Worm (Caenorhabditis elegans) whole organism, mixed stage, embryonic: ENCODE data around the gene nhr-131.

ENCODE experiments used
- M03D4.4 ChIP-seq: sonication (generic microtip); optimal IDR thresholded peaks from 2 replicates; lab custom pipeline; 2017; ENCODE audit warnings: mild to moderate bottlenecking, missing genetic modification characterization, missing compliant biosample characterization
- bed-3 ChIP-seq: fragments of 200-800 bp; sonication (Bioruptor generic); optimal IDR thresholded peaks from 3 replicates; lab custom pipeline; 2018; ENCODE audit warnings: mild to moderate bottlenecking, missing genetic modification characterization, moderate library complexity, missing compliant biosample characterization
- blmp-1 ChIP-seq: fragments of 150-350 bp; optimal IDR thresholded peaks from 2 replicates; lab custom pipeline; 2014; ENCODE audit warnings: missing biosample characterization, missing genetic modification characterization
- ceh-39 ChIP-seq: fragments of 150-350 bp; optimal IDR thresholded peaks from 2 replicates; lab custom pipeline; 2014; ENCODE audit warnings: missing biosample characterization, missing genetic modification characterization
- ceh-43 ChIP-seq: fragments of 200-800 bp; sonication (Bioruptor generic); optimal IDR thresholded peaks from 2 replicates; lab custom pipeline; 2018; ENCODE audit warnings: mild to moderate bottlenecking, missing genetic modification characterization, moderate library complexity, missing compliant biosample characterization
- ceh-83 ChIP-seq: fragments of 200-800 bp; sonication (Bioruptor generic); optimal IDR thresholded peaks from 2 replicates; lab custom pipeline; 2018; ENCODE audit warnings: mild to moderate bottlenecking, missing genetic modification characterization, missing compliant biosample characterization
- ces-1 ChIP-seq: fragments of 150-350 bp; optimal IDR thresholded peaks from 2 replicates; lab custom pipeline; 2014; ENCODE audit warnings: missing biosample characterization, missing genetic modification reagents, missing genetic modification characterization
- cnd-1 ChIP-seq: fragments of 200-800 bp; sonication (Bioruptor generic); optimal IDR thresholded peaks from 2 replicates; lab custom pipeline; 2018; ENCODE audit warnings: mild to moderate bottlenecking, missing genetic modification characterization, missing compliant biosample characterization
- drap-1 ChIP-seq: fragments of 200-800 bp; sonication (Bioruptor generic); optimal IDR thresholded peaks from 3 replicates; lab custom pipeline; 2018; ENCODE audit warnings: mild to moderate bottlenecking, missing genetic modification characterization, missing compliant biosample characterization
- elt-1 ChIP-seq: sonication (generic microtip); optimal IDR thresholded peaks from 2 replicates; lab custom pipeline; 2017; ENCODE audit warnings: missing genetic modification characterization, mild to moderate bottlenecking, missing compliant biosample characterization, antibody characterized with exemption, moderate library complexity, borderline replicate concordance; ENCODE audit not compliant: insufficient read depth
- elt-3 ChIP-seq: fragments of 150-350 bp; optimal IDR thresholded peaks from 2 replicates; lab custom pipeline; 2014; ENCODE audit warnings: missing biosample characterization, missing genetic modification characterization
- flh-1 ChIP-seq: fragments of 200-800 bp; sonication (Bioruptor generic); optimal IDR thresholded peaks from 2 replicates; lab custom pipeline; 2018; ENCODE audit warnings: mild to moderate bottlenecking, missing genetic modification characterization, moderate library complexity, missing compliant biosample characterization
- hlh-1 ChIP-seq: fragments of 150-350 bp; optimal IDR thresholded peaks from 2 replicates; lab custom pipeline; 2014; ENCODE audit warnings: missing biosample characterization, missing genetic modification reagents, missing genetic modification characterization
- lin-13 ChIP-seq: fragments of 150-350 bp; optimal IDR thresholded peaks from 2 replicates; lab custom pipeline; 2014; ENCODE audit warnings: missing biosample characterization, missing genetic modification characterization
- lin-32 ChIP-seq: fragments of 200-800 bp; sonication (Bioruptor generic); optimal IDR thresholded peaks from 2 replicates; lab custom pipeline; 2018; ENCODE audit warnings: mild to moderate bottlenecking, missing genetic modification characterization, missing compliant biosample characterization
- lsy-2 ChIP-seq: fragments of 150-350 bp; optimal IDR thresholded peaks from 2 replicates; lab custom pipeline; 2014; ENCODE audit warnings: missing biosample characterization, missing genetic modification characterization
- mep-1 ChIP-seq: fragments of 150-350 bp; optimal IDR thresholded peaks from 2 replicates; lab custom pipeline; 2017; ENCODE audit warnings: missing biosample characterization, missing genetic modification reagents, missing genetic modification characterization, inconsistent platforms
- mls-2 ChIP-seq: sonication (generic microtip); optimal IDR thresholded peaks from 2 replicates; lab custom pipeline; 2016; ENCODE audit warnings: mild to moderate bottlenecking, missing genetic modification characterization, moderate library complexity, missing compliant biosample characterization
- nhr-12 ChIP-seq: fragments of 150-350 bp; optimal IDR thresholded peaks from 2 replicates; lab custom pipeline; 2014; ENCODE audit warnings: missing biosample characterization, missing genetic modification characterization
- nhr-2 ChIP-seq: fragments of 150-350 bp; optimal IDR thresholded peaks from 2 replicates; lab custom pipeline; 2014; ENCODE audit warnings: missing biosample characterization, missing genetic modification characterization
- nhr-237 ChIP-seq: fragments of 150-350 bp; optimal IDR thresholded peaks from 2 replicates; lab custom pipeline; 2014; ENCODE audit warnings: missing biosample characterization, missing genetic modification characterization
- nhr-28 ChIP-seq: fragments of 150-350 bp; optimal IDR thresholded peaks from 2 replicates; lab custom pipeline; 2014; ENCODE audit warnings: missing biosample characterization, missing genetic modification characterization
- nhr-76 ChIP-seq: sonication (generic microtip); optimal IDR thresholded peaks from 2 replicates; lab custom pipeline; 2017; ENCODE audit warnings: missing biosample characterization, missing genetic modification characterization
- pha-4 ChIP-seq: fragments of 150-350 bp; optimal IDR thresholded peaks from 2 replicates; lab custom pipeline; 2018; ENCODE audit warnings: missing biosample characterization, missing genetic modification reagents, missing genetic modification characterization
- sem-2 ChIP-seq: fragments of 200-800 bp; sonication (Bioruptor generic); optimal IDR thresholded peaks from 2 replicates; lab custom pipeline; 2018; ENCODE audit warnings: mild to moderate bottlenecking, missing genetic modification characterization, missing compliant biosample characterization
- snpc-4 ChIP-seq: fragments of 150-350 bp; optimal IDR thresholded peaks from 2 replicates; lab custom pipeline; 2014; ENCODE audit warnings: missing biosample characterization, missing genetic modification characterization
- sptf-1 ChIP-seq: sonication (generic microtip); optimal IDR thresholded peaks from 2 replicates; lab custom pipeline; 2017; ENCODE audit warnings: mild to moderate bottlenecking, missing genetic modification characterization, moderate library complexity, missing compliant biosample characterization
- tbx-8 ChIP-seq: fragments of 200-800 bp; sonication (Bioruptor generic); optimal IDR thresholded peaks from 2 replicates; lab custom pipeline; 2018; ENCODE audit warnings: mild to moderate bottlenecking, missing genetic modification characterization, moderate library complexity, missing compliant biosample characterization
- unc-120 ChIP-seq: sonication (generic microtip); optimal IDR thresholded peaks from 2 replicates; lab custom pipeline; 2017; ENCODE audit warnings: missing genetic modification characterization, missing compliant biosample characterization; ENCODE audit not compliant: poor library complexity, severe bottlenecking
- unc-39 ChIP-seq: fragments of 150-350 bp; optimal IDR thresholded peaks from 2 replicates; lab custom pipeline; 2014; ENCODE audit warnings: missing biosample characterization, missing genetic modification characterization
- unc-62 ChIP-seq: fragments of 150-350 bp; optimal IDR thresholded peaks from 2 replicates; lab custom pipeline; 2014; ENCODE audit warnings: missing biosample characterization, missing genetic modification reagents, missing genetic modification characterization
- zip-8 ChIP-seq: fragments of 150-350 bp; optimal IDR thresholded peaks from 2 replicates; lab custom pipeline; 2014; ENCODE audit warnings: missing biosample characterization, missing genetic modification characterization

Gene nhr-131

ce11 chrV:474516-474915 is 19.7 kb upstream of the nhr-131 start, which contains the start of gene nhr-99:
TSS of gene nhr-99 (plus strand) at chrV:474778.
- no peak for TF ChIP-seq ces-1 (GFP tag; lab: Kevin White, UChicago)
- no peak for TF ChIP-seq unc-39 (tag; lab: Kevin White, UChicago)
- no peak for TF ChIP-seq lsy-2 (tag; lab: Kevin White, UChicago)
- no peak for TF ChIP-seq nhr-2 (tag; lab: Kevin White, UChicago)
- TF ChIP-seq lin-32 (GFP tag; lab: Kevin White, UChicago), result no peak
- TF ChIP-seq nhr-237 (tag; lab: Kevin White, UChicago), result no peak
- no peak for TF ChIP-seq cnd-1 (tag; lab: Kevin White, UChicago)
- TF ChIP-seq pha-4 (tag; lab: Kevin White, UChicago), result no peak
- no peak for TF ChIP-seq tbx-8 (GFP tag; lab: Kevin White, UChicago)
- TF ChIP-seq flh-1, result no peak
- no peak for TF ChIP-seq mep-1 (tag; lab: Kevin White, UChicago)
- TF ChIP-seq nhr-76 (tag; lab: Kevin White, UChicago), result no peak
- no peak for TF ChIP-seq unc-62
- TF ChIP-seq zip-8 (tag; lab: Kevin White, UChicago), result no peak
- TF ChIP-seq M03D4.4 (tag; lab: Kevin White, UChicago), result no peak
- no peak for TF ChIP-seq lin-13 (tag; lab: Kevin White, UChicago)
- TF ChIP-seq ceh-39 (tag; lab: Kevin White, UChicago), result no peak

- TF ChIP-seq hlh-1 (tag; lab: Kevin White, UChicago) (no peak), unc-39 (tag; lab: Kevin White, UChicago) (no peak), zip-8 (tag; lab: Kevin White, UChicago) (no peak), unc-62 (no peak), lsy-2 (tag; lab: Kevin White, UChicago) (no peak), lin-13 (tag; lab: Kevin White, UChicago) (no peak), elt-1 (tag; lab: Kevin White, UChicago) (no peak), M03D4.4 (tag; lab: Kevin White, UChicago) (no peak), nhr-76 (tag; lab: Kevin White, UChicago) (no peak), nhr-28 (tag; lab: Kevin White, UChicago) (no peak), blmp-1 (tag; lab: Kevin White, UChicago) (no peak), mep-1 (tag; lab: Kevin White, UChicago) (no peak), sem-2 (GFP tag; lab: Kevin White, UChicago) (no peak), ceh-83 (GFP tag; lab: Kevin White, UChicago) (no peak), nhr-2 (tag; lab: Kevin White, UChicago) (no peak), unc-120 (no peak), ceh-43 (no peak), nhr-12 (tag; lab: Kevin White, UChicago) (no peak)
Measured at ce11 chrV:477664-478212, 16.4 kb upstream of the nhr-131 start, which contains the start of gene nhr-55. TSS of gene nhr-55 (plus strand) at chrV:478162.

ce11 chrV:479046-479445 is 15.1 kb upstream of the nhr-131 start:
- TF ChIP-seq nhr-237 (tag; lab: Kevin White, UChicago) (no peak), ceh-83 (GFP tag; lab: Kevin White, UChicago) (no peak)

- TF ChIP-seq elt-3 (tag; lab: Kevin White, UChicago) (no peak), nhr-237 (tag; lab: Kevin White, UChicago) (no peak), elt-1 (tag; lab: Kevin White, UChicago) (no peak), sptf-1 (tag; lab: Kevin White, UChicago) (no peak), drap-1 (GFP tag; lab: Kevin White, UChicago) (no peak), M03D4.4 (tag; lab: Kevin White, UChicago) (no peak), mls-2 (tag; lab: Kevin White, UChicago) (no peak), blmp-1 (tag; lab: Kevin White, UChicago) (no peak), snpc-4 (tag; lab: Kevin White, UChicago) (no peak), nhr-28 (tag; lab: Kevin White, UChicago) (no peak), tbx-8 (GFP tag; lab: Kevin White, UChicago) (no peak), pha-4 (tag; lab: Kevin White, UChicago) (no peak), lsy-2 (tag; lab: Kevin White, UChicago) (no peak), hlh-1 (tag; lab: Kevin White, UChicago) (no peak), bed-3 (no peak), ces-1 (GFP tag; lab: Kevin White, UChicago) (no peak), unc-39 (tag; lab: Kevin White, UChicago) (no peak), nhr-2 (tag; lab: Kevin White, UChicago) (no peak), sem-2 (GFP tag; lab: Kevin White, UChicago) (no peak)
Measured at ce11 chrV:482860-483259, 11.3 kb upstream of the nhr-131 start.
